Worm (Caenorhabditis elegans): Measurements from ENCODE around the gene C12D8.21.

- TF ChIP-seq pqm-1 (tag; optimal IDR thresholded peaks at IDR 0.05) (no peak), pha-4 (tag; optimal IDR thresholded peaks at IDR 0.05) (no peak), hlh-6 (tag; optimal IDR thresholded peaks at IDR 0.05) (no peak), mec-3 (tag; optimal IDR thresholded peaks at IDR 0.05; ENCODE audit: borderline replicate concordance) (no peak), ceh-22 (tag; optimal IDR thresholded peaks at IDR 0.05) (no peak), T23F11.4 (GFP tag; optimal IDR thresholded peaks at IDR 0.05) (no peak), ets-4 (tag; optimal IDR thresholded peaks at IDR 0.05) (no peak), dve-1 (tag; optimal IDR thresholded peaks at IDR 0.05) (no peak), sox-4 (tag; optimal IDR thresholded peaks at IDR 0.05) (no peak), ahr-1 (tag; optimal IDR thresholded peaks at IDR 0.05) (no peak)
These were observed 11.7 kb upstream of the C12D8.21 start for ce11 chrV:10252682-10253081.
